Fruit fly (Drosophila melanogaster): Measurements from ENCODE around the gene hang.

hang gene

DNA sequence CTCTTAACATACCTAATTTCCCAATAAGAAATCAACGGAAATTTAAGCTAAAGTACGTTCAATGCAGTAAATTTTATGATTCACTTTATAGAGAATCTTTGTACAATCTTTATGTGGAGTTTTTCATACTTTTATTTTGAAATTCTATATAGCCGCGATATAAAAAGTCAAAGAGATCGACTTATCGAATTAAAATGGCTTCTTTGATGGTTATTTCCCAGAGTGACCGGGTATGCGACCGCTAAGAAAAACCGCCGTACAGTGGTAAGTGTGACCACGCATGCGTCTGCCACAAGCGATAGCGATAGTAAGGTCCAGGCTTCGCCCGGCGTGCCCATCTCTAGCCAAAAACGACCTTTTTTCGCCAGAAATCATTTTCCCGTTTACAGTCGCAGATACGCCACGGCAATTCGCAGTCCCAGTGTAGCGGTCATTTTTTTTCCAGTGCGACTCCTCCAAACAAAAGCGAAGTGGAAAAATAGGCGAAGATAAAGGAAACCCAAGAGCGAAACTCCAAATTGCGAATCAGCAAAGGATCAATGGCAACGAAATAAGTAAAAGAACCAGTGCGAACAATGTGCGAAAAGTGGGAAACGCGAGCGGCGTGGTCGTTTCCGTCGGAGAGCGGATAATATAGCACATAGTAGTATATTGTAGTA lies at the start of gene hang:
hang (plus strand) TSS at position 366 of the 659 bp plus-strand sequence.
- TF ChIP-seq CG32264 (GFP tag; optimal IDR thresholded peaks at IDR 0.05) = no peak
- peak in 1 of 2 experiments; percentile 14 for TF ChIP-seq dl (GFP tag; optimal IDR thresholded peaks at IDR 0.05; ENCODE audit: insufficient read depth in 1 of 2, partially characterized antibody in 2 of 2)
- TF ChIP-seq Hnf4 (GFP tag; optimal IDR thresholded peaks at IDR 0.05) = peak; percentile 49
- peak; percentile 3 for TF ChIP-seq HLH106 (tag; optimal IDR thresholded peaks at IDR 0.05)
- TF ChIP-seq Vsx2 (GFP tag; optimal IDR thresholded peaks at IDR 0.05; ENCODE audit: partially characterized antibody) = no peak
- peak; percentile 21 for TF ChIP-seq OdsH (GFP tag; optimal IDR thresholded peaks at IDR 0.05)
- peak; percentile 54 for TF ChIP-seq rgr (GFP tag; optimal IDR thresholded peaks at IDR 0.05)
- TF ChIP-seq GATAd (GFP tag; optimal IDR thresholded peaks at IDR 0.05) = no peak
- peak; percentile 45 for TF ChIP-seq Hr83 (GFP tag; optimal IDR thresholded peaks at IDR 0.05; ENCODE audit: poor library complexity, severe bottlenecking)
- TF ChIP-seq pan (optimal IDR thresholded peaks at IDR 0.05) = no peak
- TF ChIP-seq woc (GFP tag; optimal IDR thresholded peaks at IDR 0.05) = peak; percentile 7
- TF ChIP-seq h (GFP tag; optimal IDR thresholded peaks at IDR 0.05) = peak; percentile 54
- TF ChIP-seq CG9705 (GFP tag; optimal IDR thresholded peaks at IDR 0.05) = no peak
- TF ChIP-seq foxo (GFP tag; optimal IDR thresholded peaks at IDR 0.05) = peak in 1 of 2 experiments; percentile 46
- TF ChIP-seq Myc (optimal IDR thresholded peaks at IDR 0.05) = no peak
- peak; percentile 79 for TF ChIP-seq psq (GFP tag; optimal IDR thresholded peaks at IDR 0.05)
- TF ChIP-seq jim (GFP tag; optimal IDR thresholded peaks at IDR 0.05) = peak; percentile 44
- no peak for TF ChIP-seq N (GFP tag; optimal IDR thresholded peaks at IDR 0.05)
- TF ChIP-seq sage (GFP tag; optimal IDR thresholded peaks at IDR 0.05) = no peak
- no peak for TF ChIP-seq Dfd (GFP tag; optimal IDR thresholded peaks at IDR 0.05)
- TF ChIP-seq Mio (GFP tag; optimal IDR thresholded peaks at IDR 0.05) = no peak
- peak; percentile 54 for TF ChIP-seq Sp1 (GFP tag; optimal IDR thresholded peaks at IDR 0.05)
- no peak for TF ChIP-seq dmrt93B (GFP tag; optimal IDR thresholded peaks at IDR 0.05)
- TF ChIP-seq Dif (GFP tag; optimal IDR thresholded peaks at IDR 0.05; ENCODE audit: partially characterized antibody) = no peak
- no peak for TF ChIP-seq usp (GFP tag; optimal IDR thresholded peaks at IDR 0.05)
- peak; percentile 30 for TF ChIP-seq br (GFP tag; optimal IDR thresholded peaks at IDR 0.05)
- TF ChIP-seq Jra (GFP tag; optimal IDR thresholded peaks at IDR 0.05) = no peak
- TF ChIP-seq lola (GFP tag; optimal IDR thresholded peaks at IDR 0.05) = no peak
- peak; percentile 1 for TF ChIP-seq dsf (GFP tag; optimal IDR thresholded peaks at IDR 0.05; ENCODE audit: borderline replicate concordance)
- no peak for TF ChIP-seq Abd-B (GFP tag; optimal IDR thresholded peaks at IDR 0.05)
- TF ChIP-seq ey (GFP tag; optimal IDR thresholded peaks at IDR 0.05) = peak; percentile 4
- TF ChIP-seq Hr78 (GFP tag; optimal IDR thresholded peaks at IDR 0.05) = no peak
- TF ChIP-seq sv (GFP tag; optimal IDR thresholded peaks at IDR 0.05) = no peak
- TF ChIP-seq tai (GFP tag; optimal IDR thresholded peaks at IDR 0.05) = no peak
- TF ChIP-seq CrebA (GFP tag; optimal IDR thresholded peaks at IDR 0.05; ENCODE audit: borderline replicate concordance) = no peak
- TF ChIP-seq Rel (GFP tag; optimal IDR thresholded peaks at IDR 0.05) = no peak
- peak; percentile 44 for TF ChIP-seq Rel (tag; optimal IDR thresholded peaks at IDR 0.05)
- no peak for TF ChIP-seq brk (GFP tag; optimal IDR thresholded peaks at IDR 0.05)
- TF ChIP-seq fru (GFP tag; optimal IDR thresholded peaks at IDR 0.05) = no peak

DNA sequence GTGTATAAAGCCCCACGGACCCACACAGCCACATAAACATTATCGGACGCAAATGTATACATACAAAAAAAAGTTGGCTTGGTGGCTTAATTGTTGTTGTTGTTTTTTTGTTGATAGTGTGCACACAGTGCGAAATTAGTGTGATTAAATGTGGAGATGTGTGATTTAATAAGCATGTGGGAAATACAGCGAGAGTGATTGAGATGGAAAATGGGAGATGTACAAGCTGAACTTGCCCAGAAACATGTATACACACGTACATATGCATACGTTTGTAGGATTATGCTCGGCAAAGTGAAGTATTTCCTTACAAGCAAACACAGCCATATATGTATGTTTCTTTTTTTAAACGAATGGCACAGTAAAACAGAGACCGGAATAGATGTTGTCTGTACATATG lies 49.1 kb upstream of the hang start:
- TF ChIP-seq rgr (GFP tag; optimal IDR thresholded peaks at IDR 0.05) (no peak), ey (GFP tag; optimal IDR thresholded peaks at IDR 0.05) (no peak), OdsH (GFP tag; optimal IDR thresholded peaks at IDR 0.05) (peak; percentile 10), lola (GFP tag; optimal IDR thresholded peaks at IDR 0.05) (no peak), N (GFP tag; optimal IDR thresholded peaks at IDR 0.05) (no peak), Hr83 (GFP tag; optimal IDR thresholded peaks at IDR 0.05; ENCODE audit: poor library complexity, severe bottlenecking) (no peak), Jra (GFP tag; optimal IDR thresholded peaks at IDR 0.05) (no peak), foxo (GFP tag; optimal IDR thresholded peaks at IDR 0.05) (no peak), psq (GFP tag; optimal IDR thresholded peaks at IDR 0.05) (peak; percentile 19)
